Fruit fly (Drosophila melanogaster) whole organism, embryonic: ENCODE measurements around the gene Gart.

Experiments used
- CG10979 ChIP-seq: fragments of 200-800 bp; sonication (Bioruptor generic); optimal IDR thresholded peaks from 2 replicates; lab custom pipeline; 2018; ENCODE audit warnings: missing biosample characterization, mild to moderate bottlenecking, missing genetic modification characterization, moderate library complexity
- CG11093 ChIP-seq: fragments of 200-800 bp; sonication (Bioruptor generic); IDR thresholded peaks from 3 replicates; pipeline ENCODE4 v1.3.6; 2022; ENCODE audit warnings: missing biosample characterization, missing genetic modification characterization
- CG11723 ChIP-seq: fragments of 200-800 bp; sonication (Bioruptor generic); optimal IDR thresholded peaks from 2 replicates; lab custom pipeline; 2017; ENCODE audit warnings: missing biosample characterization, mild to moderate bottlenecking, missing genetic modification characterization
- CG12219 ChIP-seq: fragments of 200-800 bp; sonication (Bioruptor generic); optimal IDR thresholded peaks from 3 replicates; lab custom pipeline; 2018; ENCODE audit warnings: missing biosample characterization, mild to moderate bottlenecking, missing genetic modification characterization
- CG12391 ChIP-seq: fragments of 200-800 bp; sonication (Bioruptor generic); optimal IDR thresholded peaks from 3 replicates; lab custom pipeline; 2018; ENCODE audit warnings: missing biosample characterization, mild to moderate bottlenecking, missing genetic modification characterization, moderate library complexity
- CG12942 ChIP-seq: fragments of 200-800 bp; sonication (Bioruptor generic); optimal IDR thresholded peaks from 3 replicates; lab custom pipeline; 2016; ENCODE audit warnings: missing biosample characterization, missing genetic modification characterization
- CG14710 ChIP-seq: fragments of 200-800 bp; sonication (Bioruptor generic); optimal IDR thresholded peaks from 3 replicates; lab custom pipeline; 2019; ENCODE audit warnings: missing biosample characterization, mild to moderate bottlenecking, missing genetic modification characterization, moderate library complexity
- CG14860 ChIP-seq: fragments of 200-800 bp; sonication (Bioruptor generic); IDR thresholded peaks from 3 replicates; pipeline ENCODE4 v1.3.6; 2022; ENCODE audit warnings: missing biosample characterization, missing genetic modification characterization; ENCODE audit not compliant: partially characterized antibody
- CG1603 ChIP-seq: fragments of 200-800 bp; sonication (Bioruptor generic); optimal IDR thresholded peaks from 2 replicates; lab custom pipeline; 2019; ENCODE audit warnings: missing biosample characterization, mild to moderate bottlenecking, missing genetic modification characterization, moderate library complexity
- CG17328 ChIP-seq: fragments of 200-800 bp; sonication (Bioruptor generic); IDR thresholded peaks from 2 replicates; pipeline ENCODE4 v1.3.6; 2022; ENCODE audit warnings: missing biosample characterization, missing genetic modification characterization
- CG31224 ChIP-seq: fragments of 200-800 bp; sonication (Bioruptor generic); IDR thresholded peaks from 2 replicates; pipeline ENCODE4 v1.3.6; 2022; ENCODE audit warnings: missing biosample characterization, missing genetic modification characterization
- CG31365 ChIP-seq: fragments of 200-800 bp; sonication (Bioruptor generic); optimal IDR thresholded peaks from 2 replicates; lab custom pipeline; 2018; ENCODE audit warnings: missing biosample characterization, mild to moderate bottlenecking, missing genetic modification characterization
- CG31388 ChIP-seq: fragments of 200-800 bp; sonication (Bioruptor generic); optimal IDR thresholded peaks from 2 replicates; lab custom pipeline; 2016; ENCODE audit warnings: missing biosample characterization, missing genetic modification characterization
- CG34224 ChIP-seq: fragments of 200-800 bp; sonication (Bioruptor generic); IDR thresholded peaks from 3 replicates; pipeline ENCODE4 v1.3.6; 2022; ENCODE audit warnings: missing biosample characterization, missing genetic modification characterization; ENCODE audit not compliant: partially characterized antibody
- CG5953 ChIP-seq: fragments of 200-800 bp; sonication (Bioruptor generic); IDR thresholded peaks from 2 replicates; pipeline ENCODE4 v1.3.6; 2022; ENCODE audit warnings: missing biosample characterization, missing genetic modification characterization
- CG6813 ChIP-seq: fragments of 200-800 bp; sonication (Bioruptor generic); optimal IDR thresholded peaks from 2 replicates; lab custom pipeline; 2017; ENCODE audit warnings: missing biosample characterization, missing genetic modification characterization, mild to moderate bottlenecking, moderate library complexity, missing genetic modification reagents
- CG7271 ChIP-seq: fragments of 200-800 bp; sonication (Bioruptor generic); optimal IDR thresholded peaks from 2 replicates; lab custom pipeline; 2018; ENCODE audit warnings: missing biosample characterization, mild to moderate bottlenecking, missing genetic modification characterization, moderate library complexity
- CG7839 ChIP-seq: fragments of 200-800 bp; sonication (Bioruptor generic); optimal IDR thresholded peaks from 3 replicates; lab custom pipeline; 2018; ENCODE audit warnings: missing biosample characterization, mild to moderate bottlenecking, missing genetic modification characterization, moderate library complexity
- CG7987 ChIP-seq: fragments of 200-800 bp; sonication (Bioruptor generic); optimal IDR thresholded peaks from 2 replicates; lab custom pipeline; 2018; ENCODE audit warnings: missing biosample characterization, mild to moderate bottlenecking, missing genetic modification characterization, moderate library complexity
- CG8924 ChIP-seq: fragments of 200-800 bp; optimal IDR thresholded peaks from 3 replicates; lab custom pipeline; 2019; ENCODE audit warnings: missing biosample characterization, mild to moderate bottlenecking, missing genetic modification characterization, moderate library complexity
- CG9437 ChIP-seq: fragments of 200-800 bp; sonication (Bioruptor generic); optimal IDR thresholded peaks from 2 replicates; lab custom pipeline; 2018; ENCODE audit warnings: missing biosample characterization, mild to moderate bottlenecking, missing genetic modification characterization
- Camta ChIP-seq: fragments of 200-800 bp; sonication (Bioruptor generic); optimal IDR thresholded peaks from 2 replicates; lab custom pipeline; 2016; ENCODE audit warnings: missing biosample characterization, missing genetic modification characterization
- Doc2 ChIP-seq: fragments of 200-800 bp; sonication (Bioruptor generic); IDR thresholded peaks from 2 replicates; pipeline ENCODE4 v1.3.6; 2022; ENCODE audit warnings: missing biosample characterization, missing genetic modification characterization
- Doc3 ChIP-seq: fragments of 200-800 bp; sonication (Bioruptor generic); IDR thresholded peaks from 3 replicates; pipeline ENCODE4 v1.3.6; 2022; ENCODE audit warnings: missing biosample characterization, missing genetic modification characterization; ENCODE audit not compliant: partially characterized antibody
- Fer3 ChIP-seq: fragments of 200-800 bp; sonication (Bioruptor generic); optimal IDR thresholded peaks from 2 replicates; lab custom pipeline; 2018; ENCODE audit warnings: missing biosample characterization, mild to moderate bottlenecking, missing genetic modification characterization, moderate library complexity
- HLH3B ChIP-seq: fragments of 200-800 bp; sonication (Bioruptor generic); IDR thresholded peaks from 2 replicates; pipeline ENCODE4 v1.3.6; 2022; ENCODE audit warnings: missing biosample characterization, missing genetic modification characterization
- Hey ChIP-seq: fragments of 200-800 bp; sonication (Bioruptor generic); optimal IDR thresholded peaks from 3 replicates; lab custom pipeline; 2018; ENCODE audit warnings: missing biosample characterization, mild to moderate bottlenecking, missing genetic modification characterization
- MESR4 ChIP-seq: fragments of 200-800 bp; sonication (Bioruptor generic); optimal IDR thresholded peaks from 2 replicates; lab custom pipeline; 2018; ENCODE audit warnings: missing biosample characterization, mild to moderate bottlenecking, missing genetic modification characterization, moderate library complexity
- Poxn ChIP-seq: fragments of 200-800 bp; sonication (Bioruptor generic); IDR thresholded peaks from 2 replicates; pipeline ENCODE4 v1.3.6; 2022; ENCODE audit warnings: missing biosample characterization, missing genetic modification characterization
- Side ChIP-seq: fragments of 200-800 bp; sonication (Bioruptor generic); optimal IDR thresholded peaks from 2 replicates; lab custom pipeline; 2016; ENCODE audit warnings: missing biosample characterization, missing genetic modification characterization
- Ssrp ChIP-seq: fragments of 200-800 bp; sonication (Bioruptor generic); optimal IDR thresholded peaks from 2 replicates; lab custom pipeline; 2018; ENCODE audit warnings: missing biosample characterization, mild to moderate bottlenecking, missing genetic modification characterization, moderate library complexity
- crc ChIP-seq: fragments of 200-800 bp; sonication (Bioruptor generic); optimal IDR thresholded peaks from 2 replicates; lab custom pipeline; 2016; ENCODE audit warnings: missing biosample characterization, missing genetic modification characterization
- crp ChIP-seq, 2 experiments: fragments of 200-800 bp; sonication (Bioruptor generic); optimal IDR thresholded peaks; 2 replicates in 1 of 2; 3 replicates in 1 of 2; lab custom pipeline; 2017; ENCODE audit warnings: missing biosample characterization in 2 of 2, missing genetic modification characterization in 2 of 2, mild to moderate bottlenecking in 1 of 2, moderate library complexity in 1 of 2
- danr ChIP-seq: fragments of 200-800 bp; sonication (Bioruptor generic); IDR thresholded peaks from 2 replicates; pipeline ENCODE4 v1.3.6; 2022; ENCODE audit warnings: missing biosample characterization, missing genetic modification characterization
- dm ChIP-seq: fragments of 200-800 bp; sonication (Bioruptor generic); optimal IDR thresholded peaks from 3 replicates; lab custom pipeline; 2016; ENCODE audit warnings: missing biosample characterization, missing genetic modification characterization
- dpn ChIP-seq, 2 experiments: fragments of 200-800 bp; sonication (Bioruptor generic); optimal IDR thresholded peaks; 3 replicates each; lab custom pipeline; 2016; ENCODE audit warnings: missing biosample characterization in 2 of 2, missing genetic modification characterization in 2 of 2
- fd64A ChIP-seq: fragments of 200-800 bp; sonication (Bioruptor generic); optimal IDR thresholded peaks from 3 replicates; lab custom pipeline; 2018; ENCODE audit warnings: missing biosample characterization, mild to moderate bottlenecking, missing genetic modification characterization
- fd96Cb ChIP-seq: fragments of 200-800 bp; sonication (Bioruptor generic); optimal IDR thresholded peaks from 2 replicates; lab custom pipeline; 2018; ENCODE audit warnings: missing biosample characterization, mild to moderate bottlenecking, missing genetic modification characterization, moderate library complexity
- gfzf ChIP-seq: fragments of 200-800 bp; sonication (Bioruptor generic); optimal IDR thresholded peaks from 2 replicates; lab custom pipeline; 2016; ENCODE audit warnings: missing biosample characterization, mild to moderate bottlenecking, missing genetic modification characterization, moderate library complexity
- her ChIP-seq: fragments of 200-800 bp; sonication (Bioruptor generic); optimal IDR thresholded peaks from 2 replicates; lab custom pipeline; 2016; ENCODE audit warnings: missing biosample characterization, missing genetic modification characterization
- pb ChIP-seq: fragments of 200-800 bp; sonication (Bioruptor generic); optimal IDR thresholded peaks from 3 replicates; lab custom pipeline; 2016; ENCODE audit warnings: missing biosample characterization, missing genetic modification characterization
- pnt ChIP-seq: fragments of 200-800 bp; sonication (Bioruptor generic); optimal IDR thresholded peaks from 3 replicates; lab custom pipeline; 2016; ENCODE audit warnings: missing biosample characterization, missing genetic modification characterization
- sc ChIP-seq, 3 experiments: fragments of >200 bp in 2 of 3; fragments of 200-800 bp in 1 of 3; sonication (Bioruptor generic) in 1 of 3; optimal IDR thresholded peaks; 2 replicates in 2 of 3; 3 replicates in 1 of 3; lab custom pipeline; 2017; ENCODE audit warnings: mild to moderate bottlenecking in 1 of 3, missing biosample characterization in 1 of 3, missing genetic modification characterization in 1 of 3, missing genetic modification reagents in 1 of 3
- sens ChIP-seq: fragments of 200-800 bp; sonication (Bioruptor generic); peaks from one replicate; lab custom pipeline; 2016; ENCODE audit warnings: missing biosample characterization, missing genetic modification characterization
- so ChIP-seq: fragments of 200-800 bp; sonication (Bioruptor generic); IDR thresholded peaks from 3 replicates; pipeline ENCODE4 v1.3.6; 2022; ENCODE audit warnings: missing biosample characterization, missing genetic modification characterization
- stwl ChIP-seq: fragments of 200-800 bp; sonication (Bioruptor generic); optimal IDR thresholded peaks from 3 replicates; lab custom pipeline; 2018; ENCODE audit warnings: missing biosample characterization, mild to moderate bottlenecking, missing genetic modification characterization, moderate library complexity
- tna ChIP-seq: fragments of 200-800 bp; sonication (Bioruptor generic); IDR thresholded peaks from 2 replicates; pipeline ENCODE4 v1.3.6; 2022; ENCODE audit warnings: missing biosample characterization, missing genetic modification characterization; ENCODE audit not compliant: partially characterized antibody
- trem ChIP-seq: fragments of 200-800 bp; optimal IDR thresholded peaks from 3 replicates; lab custom pipeline; 2019; ENCODE audit warnings: missing biosample characterization, mild to moderate bottlenecking, missing genetic modification characterization, moderate library complexity
- trh ChIP-seq: fragments of 200-800 bp; sonication (Bioruptor generic); optimal IDR thresholded peaks from 2 replicates; lab custom pipeline; 2016; ENCODE audit warnings: missing biosample characterization, missing genetic modification characterization
- tup ChIP-seq: fragments of 200-800 bp; sonication (Bioruptor generic); optimal IDR thresholded peaks from 2 replicates; lab custom pipeline; 2016; ENCODE audit warnings: missing biosample characterization, mild to moderate bottlenecking, missing genetic modification characterization, moderate library complexity

Gart gene

DNA sequence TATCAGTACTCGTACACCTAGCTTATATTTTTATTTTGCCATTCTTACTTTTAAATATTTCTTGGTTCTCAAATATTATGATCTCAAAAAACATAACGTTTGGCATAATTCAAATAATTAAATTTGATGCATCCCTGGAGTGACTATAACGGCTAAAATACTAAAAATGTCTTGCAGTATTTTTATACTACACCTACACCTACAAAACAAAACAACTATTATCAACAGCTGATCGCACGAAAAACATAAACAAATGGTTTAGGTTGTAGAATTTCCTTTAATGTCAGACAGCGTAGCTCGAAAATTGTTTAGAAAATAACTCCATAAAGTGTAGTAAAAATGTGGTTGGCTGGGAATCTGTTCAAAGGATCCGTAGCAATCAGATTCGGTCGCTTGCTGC lies 10.5 kb downstream of the Gart start, which contains the start of gene CG43322 (continued):
- TF ChIP-seq tna (GFP tag; lab: Robert Waterston, UW) (no peak), CG14860 (GFP tag; lab: Robert Waterston, UW) (no peak), CG11093 (no peak), CG7987 (GFP tag; lab: Kevin White, UChicago) (no peak), trh (GFP tag; lab: Kevin White, UChicago) (no peak), CG31224 (no peak), CG12942 (GFP tag; lab: Kevin White, UChicago) (no peak), Doc3 (GFP tag; lab: Robert Waterston, UW) (0 out of 3 replicates have a peak, but pooled peaks have one; percentile 17), sc (optimal IDR thresholded peaks at IDR 0.05; lab: Kevin White, UChicago) (no peak), sc (GFP tag; optimal IDR thresholded peaks at IDR 0.05; lab: Kevin White, UChicago) (no peak), crc (GFP tag; lab: Kevin White, UChicago) (no peak), CG5953 (GFP tag; lab: Robert Waterston, UW) (no peak), MESR4 (GFP tag; lab: Kevin White, UChicago) (peak; percentile 6), fd64A (GFP tag; lab: Kevin White, UChicago) (no peak), Hey (tag; lab: Kevin White, UChicago) (no peak), Ssrp (tag; lab: Kevin White, UChicago) (no peak), CG7271 (tag; lab: Kevin White, UChicago) (no peak), Fer3 (tag; lab: Kevin White, UChicago) (no peak), stwl (tag; lab: Kevin White, UChicago) (peak; percentile 45), so (GFP tag; lab: Robert Waterston, UW) (no peak), pb (GFP tag; lab: Kevin White, UChicago) (no peak), HLH3B (GFP tag; lab: Robert Waterston, UW) (no peak), danr (no peak), CG17328 (no peak), fd96Cb (tag; lab: Kevin White, UChicago) (no peak), crp (GFP tag; optimal IDR thresholded peaks at IDR 0.05; lab: Kevin White, UChicago) (peak; percentile 2 to 85), gfzf (GFP tag; lab: Kevin White, UChicago) (peak; percentile 32), CG11723 (GFP tag; lab: Kevin White, UChicago) (no peak), Side (GFP tag; lab: Kevin White, UChicago) (no peak), dm (no peak), her (no peak), CG10979 (no peak), sens (no peak), CG1603 (tag; lab: Kevin White, UChicago) (no peak), trem (peak; percentile 18), CG34224 (GFP tag; lab: Robert Waterston, UW) (0 out of 3 replicates have a peak, but pooled peaks have one; percentile 17), CG7839 (tag; lab: Kevin White, UChicago) (no peak), CG8924 (tag; lab: Kevin White, UChicago) (peak; percentile 38), pnt (GFP tag; lab: Kevin White, UChicago) (no peak), CG9437 (no peak), Camta (GFP tag; lab: Kevin White, UChicago) (no peak), CG14710 (tag; lab: Kevin White, UChicago) (peak; percentile 6), CG6813 (no peak), Doc2 (GFP tag; lab: Robert Waterston, UW) (no peak), tup (GFP tag; lab: Kevin White, UChicago) (no peak), CG12219 (GFP tag; lab: Kevin White, UChicago) (no peak), CG12391 (no peak), Poxn (GFP tag; lab: Robert Waterston, UW) (no peak), CG31365 (no peak), dpn (GFP tag; optimal IDR thresholded peaks at IDR 0.05; lab: Kevin White, UChicago) (no peak), CG31388 (GFP tag; lab: Kevin White, UChicago) (no peak)
